Comparison of ENCODE assay signal across 2 fruit fly cellular contexts in genomic region chr2L:2483720-2484507, dm6.
TF ChIP-seq lines count a peak whose summit lies in the region.

No protein-coding gene starts in this region.

TF ChIP-seq in whole organism, embryonic, 481 proteins besides CTCF, POLR2A, EP300 and RAD21 (continued from another document):
- TF ChIP-seq CG16863 (GFP tag; optimal IDR thresholded peaks at IDR 0.05; lab: Kevin White, UChicago), result no peak
- TF ChIP-seq cad (GFP tag; optimal IDR thresholded peaks at IDR 0.05; lab: Kevin White, UChicago), result no peak
- no peak for TF ChIP-seq CoRest (tag; optimal IDR thresholded peaks at IDR 0.05; lab: Kevin White, UChicago)
- TF ChIP-seq CG15696 (tag; optimal IDR thresholded peaks at IDR 0.05; lab: Kevin White, UChicago), result peak; percentile 36
- peak; percentile 53 for TF ChIP-seq nom (GFP tag; optimal IDR thresholded peaks at IDR 0.05; lab: Kevin White, UChicago)
- TF ChIP-seq btn (GFP tag; optimal IDR thresholded peaks at IDR 0.05; lab: Kevin White, UChicago), result no peak
- TF ChIP-seq Stat92E (GFP tag; optimal IDR thresholded peaks at IDR 0.05; lab: Kevin White, UChicago), result no peak
- no peak for TF ChIP-seq sd (tag; optimal IDR thresholded peaks at IDR 0.05; lab: Kevin White, UChicago)
- no peak for TF ChIP-seq CG17568 (GFP tag; optimal IDR thresholded peaks at IDR 0.05; lab: Kevin White, UChicago)
- TF ChIP-seq Adf1 (GFP tag; IDR thresholded peaks at IDR 0.05; lab: Robert Waterston, UW), result no peak
- TF ChIP-seq fu2 (GFP tag; optimal IDR thresholded peaks at IDR 0.05; lab: Kevin White, UChicago), result no peak
- no peak for TF ChIP-seq ara (GFP tag; IDR thresholded peaks at IDR 0.05; lab: Robert Waterston, UW)
- TF ChIP-seq CG6791 (GFP tag; IDR thresholded peaks at IDR 0.05; lab: Robert Waterston, UW; ENCODE audit: partially characterized antibody), result no peak
- no peak for TF ChIP-seq Spps (tag; optimal IDR thresholded peaks at IDR 0.05; lab: Kevin White, UChicago)
- TF ChIP-seq prd (optimal IDR thresholded peaks at IDR 0.05; lab: Kevin White, UChicago), result no peak
- TF ChIP-seq prd (GFP tag; IDR thresholded peaks at IDR 0.05; lab: Robert Waterston, UW), result 0 out of 3 replicates have a peak, but pooled peaks have one; percentile 18
- TF ChIP-seq h (optimal IDR thresholded peaks at IDR 0.05; lab: Kevin White, UChicago), result no peak
- no peak for TF ChIP-seq Xrp1 (GFP tag; IDR thresholded peaks at IDR 0.05; lab: Robert Waterston, UW)
TF ChIP-seq in whole organism, embryonic: peak in this region for 9.

TF ChIP-seq in whole organism, prepupa, 60 proteins besides CTCF, POLR2A, EP300 and RAD21 (continued from another document):
- TF ChIP-seq CG7368 (GFP tag; optimal IDR thresholded peaks at IDR 0.05; lab: Kevin White, UChicago) (no peak), CG32006 (GFP tag; optimal IDR thresholded peaks at IDR 0.05; lab: Kevin White, UChicago) (no peak), esn (GFP tag; optimal IDR thresholded peaks at IDR 0.05; lab: Kevin White, UChicago) (peak; percentile 39), Eip93F (GFP tag; optimal IDR thresholded peaks at IDR 0.05; lab: Kevin White, UChicago) (no peak), fd85E (GFP tag; optimal IDR thresholded peaks at IDR 0.05; lab: Kevin White, UChicago) (no peak), Gug (GFP tag; IDR thresholded peaks at IDR 0.05; lab: Robert Waterston, UW) (no peak), CG10669 (GFP tag; optimal IDR thresholded peaks at IDR 0.05; lab: Kevin White, UChicago) (peak; percentile 52), vri (GFP tag; optimal IDR thresholded peaks at IDR 0.05; lab: Kevin White, UChicago) (peak; percentile 33), CG6808 (GFP tag; optimal IDR thresholded peaks at IDR 0.05; lab: Kevin White, UChicago) (peak; percentile 66), CG8632 (GFP tag; optimal IDR thresholded peaks at IDR 0.05; lab: Kevin White, UChicago) (no peak), Eip78C (GFP tag; lab: Kevin White, UChicago) (peak; percentile 80), CG34406 (GFP tag; optimal IDR thresholded peaks at IDR 0.05; lab: Kevin White, UChicago) (no peak), CG6792 (GFP tag; optimal IDR thresholded peaks at IDR 0.05; lab: Kevin White, UChicago) (peak; percentile 16), CG1621 (tag; optimal IDR thresholded peaks at IDR 0.05; lab: Kevin White, UChicago) (no peak), acj6 (GFP tag; optimal IDR thresholded peaks at IDR 0.05; lab: Kevin White, UChicago) (peak; percentile 28), CG11762 (GFP tag; optimal IDR thresholded peaks at IDR 0.05; lab: Kevin White, UChicago; ENCODE audit: insufficient read depth) (no peak), pdm3 (GFP tag; optimal IDR thresholded peaks at IDR 0.05; lab: Kevin White, UChicago) (no peak), topi (GFP tag; optimal IDR thresholded peaks at IDR 0.05; lab: Kevin White, UChicago) (peak; percentile 32), dsx (GFP tag; optimal IDR thresholded peaks at IDR 0.05; lab: Kevin White, UChicago; ENCODE audit: poor library complexity, severe bottlenecking) (no peak), cyc (GFP tag; optimal IDR thresholded peaks at IDR 0.05; lab: Kevin White, UChicago) (peak; percentile 26), achi (GFP tag; optimal IDR thresholded peaks at IDR 0.05; lab: Kevin White, UChicago) (no peak), CG11294 (GFP tag; IDR thresholded peaks at IDR 0.05; lab: Robert Waterston, UW) (no peak), Eip75B (GFP tag; optimal IDR thresholded peaks at IDR 0.05; lab: Kevin White, UChicago) (peak; percentile 40), CG8119 (GFP tag; IDR thresholded peaks at IDR 0.05; lab: Robert Waterston, UW) (no peak), spab (GFP tag; optimal IDR thresholded peaks at IDR 0.05; lab: Kevin White, UChicago) (peak; percentile 63), Hr39 (GFP tag; optimal IDR thresholded peaks at IDR 0.05; lab: Kevin White, UChicago) (peak; percentile 17), Sox102F (GFP tag; optimal IDR thresholded peaks at IDR 0.05; lab: Kevin White, UChicago) (peak; percentile 53), Smox (GFP tag; optimal IDR thresholded peaks at IDR 0.05; lab: Kevin White, UChicago) (peak; percentile 32), CG4318 (GFP tag; optimal IDR thresholded peaks at IDR 0.05; lab: Kevin White, UChicago) (no peak), Ets21C (GFP tag; optimal IDR thresholded peaks at IDR 0.05; lab: Kevin White, UChicago) (peak; percentile 13), Blimp-1 (GFP tag; optimal IDR thresholded peaks at IDR 0.05; lab: Kevin White, UChicago) (no peak), CG10631 (GFP tag; optimal IDR thresholded peaks at IDR 0.05; lab: Kevin White, UChicago) (no peak), Lpt (GFP tag; optimal IDR thresholded peaks at IDR 0.05; lab: Kevin White, UChicago) (no peak), Sox15 (GFP tag; optimal IDR thresholded peaks at IDR 0.05; lab: Kevin White, UChicago) (no peak), eg (GFP tag; IDR thresholded peaks at IDR 0.05; lab: Robert Waterston, UW) (no peak), CG11902 (GFP tag; optimal IDR thresholded peaks at IDR 0.05; lab: Kevin White, UChicago) (no peak)
